Worm (Caenorhabditis elegans) whole organism, L4 larva: ENCODE results near the gene srj-39.

Source experiments
- D1046.2 ChIP-seq: fragments of 200-800 bp; sonication (Bioruptor generic); IDR thresholded peaks from 2 replicates; pipeline ENCODE4 v1.3.6; 2022; ENCODE audit warnings: missing genetic modification characterization, missing compliant biosample characterization
- T20F7.1 ChIP-seq: fragments of 200-800 bp; sonication (Bioruptor generic); optimal IDR thresholded peaks from 2 replicates; lab custom pipeline; 2018; ENCODE audit warnings: mild to moderate bottlenecking, missing genetic modification characterization, missing compliant biosample characterization
- ZK337.2 ChIP-seq: fragments of 200-800 bp; sonication (Bioruptor generic); IDR thresholded peaks from 2 replicates; pipeline ENCODE4 v1.3.6; 2022; ENCODE audit warnings: missing genetic modification reagents, missing genetic modification characterization, missing compliant biosample characterization
- ZK546.5 ChIP-seq, 2 experiments: sonication (generic microtip); optimal IDR thresholded peaks; 2 replicates each; lab custom pipeline; 2017; ENCODE audit warnings: missing biosample characterization in 2 of 2, missing genetic modification characterization in 2 of 2
- ceh-28 ChIP-seq: fragments of 150-350 bp; optimal IDR thresholded peaks from 2 replicates; lab custom pipeline; 2014; ENCODE audit warnings: missing biosample characterization, missing genetic modification reagents, missing genetic modification characterization
- ceh-44 ChIP-seq: fragments of 200-800 bp; sonication (Bioruptor generic); IDR thresholded peaks from 2 replicates; pipeline ENCODE4 v1.3.6; 2022; ENCODE audit warnings: missing genetic modification reagents, missing genetic modification characterization, missing compliant biosample characterization
- ces-1 ChIP-seq: fragments of 150-350 bp; sonication (generic microtip); optimal IDR thresholded peaks from 4 replicates; lab custom pipeline; 2014; ENCODE audit warnings: missing biosample characterization, missing genetic modification reagents, missing genetic modification characterization
- ctbp-1 ChIP-seq: fragments of 200-800 bp; sonication (Bioruptor generic); IDR thresholded peaks from 2 replicates; pipeline ENCODE4 v1.3.6; 2022; ENCODE audit warnings: missing genetic modification reagents, missing genetic modification characterization, missing compliant biosample characterization
- daf-12 ChIP-seq: fragments of 150-350 bp; optimal IDR thresholded peaks from 2 replicates; lab custom pipeline; 2014; ENCODE audit warnings: missing biosample characterization, missing genetic modification reagents, missing genetic modification characterization
- dmd-9 ChIP-seq: fragments of 200-800 bp; sonication (Bioruptor generic); IDR thresholded peaks from 2 replicates; pipeline ENCODE4 v1.3.6; 2022; ENCODE audit warnings: missing genetic modification reagents, missing genetic modification characterization, missing compliant biosample characterization
- duxl-1 ChIP-seq: sonication (generic microtip); optimal IDR thresholded peaks from 2 replicates; lab custom pipeline; 2016; ENCODE audit warnings: mild to moderate bottlenecking, missing genetic modification characterization, moderate library complexity, missing compliant biosample characterization; ENCODE audit not compliant: poor library complexity
- egl-27 ChIP-seq: sonication (generic microtip); optimal IDR thresholded peaks from 3 replicates; lab custom pipeline; 2017; ENCODE audit warnings: missing biosample characterization, missing genetic modification reagents, missing genetic modification characterization
- egl-43 ChIP-seq: fragments of 200-800 bp; sonication (Bioruptor generic); IDR thresholded peaks from 2 replicates; pipeline ENCODE4 v1.3.6; 2022; ENCODE audit warnings: missing genetic modification reagents, missing genetic modification characterization, missing compliant biosample characterization
- fos-1 ChIP-seq: fragments of 150-350 bp; optimal IDR thresholded peaks from 2 replicates; lab custom pipeline; 2014; ENCODE audit warnings: missing biosample characterization, missing genetic modification characterization
- gei-8 ChIP-seq: fragments of 200-800 bp; sonication (Bioruptor generic); optimal IDR thresholded peaks from 2 replicates; lab custom pipeline; 2018; ENCODE audit warnings: mild to moderate bottlenecking, missing genetic modification characterization, missing compliant biosample characterization
- hlh-30 ChIP-seq: sonication (generic microtip); optimal IDR thresholded peaks from 2 replicates; lab custom pipeline; 2017; ENCODE audit warnings: antibody characterized with exemption, mild to moderate bottlenecking, missing genetic modification characterization, missing compliant biosample characterization; ENCODE audit not compliant: insufficient read depth
- hmg-1.1 ChIP-seq: fragments of 200-800 bp; sonication (Bioruptor generic); IDR thresholded peaks from 2 replicates; pipeline ENCODE4 v1.3.6; 2022; ENCODE audit warnings: missing genetic modification reagents, missing genetic modification characterization, missing compliant biosample characterization
- lin-13 ChIP-seq: fragments of 150-350 bp; optimal IDR thresholded peaks from 2 replicates; lab custom pipeline; 2014; ENCODE audit warnings: missing biosample characterization, missing genetic modification reagents, missing genetic modification characterization
- lin-15B ChIP-seq: fragments of 150-350 bp; sonication (generic microtip); optimal IDR thresholded peaks from 3 replicates; lab custom pipeline; 2014; ENCODE audit warnings: missing biosample characterization, missing genetic modification characterization
- madf-9 ChIP-seq: fragments of 200-800 bp; sonication (Bioruptor generic); conservative IDR thresholded peaks from 2 replicates; pipeline ENCODE4 v1.3.6; 2022; ENCODE audit warnings: missing genetic modification reagents, missing genetic modification characterization, missing compliant biosample characterization
- mdl-1 ChIP-seq, 2 experiments: fragments of 150-350 bp in 1 of 2; sonication (generic microtip) in 1 of 2; optimal IDR thresholded peaks; 2 replicates each; lab custom pipeline; 2014 to 2017; ENCODE audit warnings: missing biosample characterization in 2 of 2, missing genetic modification characterization in 2 of 2
- mep-1 ChIP-seq: fragments of 150-350 bp; sonication (generic microtip); optimal IDR thresholded peaks from 3 replicates; lab custom pipeline; 2014; ENCODE audit warnings: missing biosample characterization, missing genetic modification characterization
- mes-2 ChIP-seq: sonication (generic microtip); optimal IDR thresholded peaks from 2 replicates; lab custom pipeline; 2016; ENCODE audit warnings: missing genotype, mild to moderate bottlenecking, missing genetic modification characterization, missing compliant biosample characterization; ENCODE audit not compliant: poor library complexity, severe bottlenecking
- mxl-3 ChIP-seq: fragments of 200-800 bp; sonication (Bioruptor generic); optimal IDR thresholded peaks from 2 replicates; lab custom pipeline; 2018; ENCODE audit warnings: mild to moderate bottlenecking, missing genetic modification characterization, missing compliant biosample characterization
- nhr-28 ChIP-seq: fragments of 150-350 bp; optimal IDR thresholded peaks from 2 replicates; lab custom pipeline; 2014; ENCODE audit warnings: missing biosample characterization, missing genetic modification characterization
- nhr-42 ChIP-seq: fragments of 200-800 bp; sonication (Bioruptor generic); IDR thresholded peaks from 2 replicates; pipeline ENCODE4 v1.3.6; 2022; ENCODE audit warnings: missing genetic modification characterization, missing compliant biosample characterization
- php-3 ChIP-seq: fragments of 200-800 bp; sonication (Bioruptor generic); IDR thresholded peaks from 2 replicates; pipeline ENCODE4 v1.3.6; 2022; ENCODE audit warnings: missing genetic modification reagents, missing genetic modification characterization, missing compliant biosample characterization
- pqm-1 ChIP-seq: sonication (generic microtip); optimal IDR thresholded peaks from 2 replicates; lab custom pipeline; 2017; ENCODE audit warnings: missing biosample characterization, missing genetic modification characterization
- set-16 ChIP-seq: fragments of 200-800 bp; sonication (Bioruptor generic); IDR thresholded peaks from 2 replicates; pipeline ENCODE4 v1.3.6; 2022; ENCODE audit warnings: missing genetic modification reagents, missing genetic modification characterization, missing compliant biosample characterization
- skn-1 ChIP-seq: fragments of 150-350 bp; optimal IDR thresholded peaks from 2 replicates; lab custom pipeline; 2014; ENCODE audit warnings: missing biosample characterization, missing genetic modification characterization
- snpc-1.2 ChIP-seq: fragments of 200-800 bp; sonication (Bioruptor generic); IDR thresholded peaks from 2 replicates; pipeline ENCODE4 v1.3.6; 2022; ENCODE audit warnings: missing genetic modification reagents, missing genetic modification characterization, missing compliant biosample characterization
- spr-1 ChIP-seq: sonication (generic microtip); optimal IDR thresholded peaks from 2 replicates; lab custom pipeline; 2016; ENCODE audit warnings: mild to moderate bottlenecking, missing genetic modification characterization, missing compliant biosample characterization
- tag-97 ChIP-seq: fragments of 200-800 bp; sonication (Bioruptor generic); IDR thresholded peaks from 2 replicates; pipeline ENCODE4 v1.3.6; 2022; ENCODE audit warnings: missing genetic modification characterization, missing compliant biosample characterization
- tra-1 ChIP-seq: fragments of 200-800 bp; sonication (Bioruptor generic); IDR thresholded peaks from 2 replicates; pipeline ENCODE4 v1.3.6; 2022; ENCODE audit warnings: missing genetic modification reagents, missing genetic modification characterization, missing compliant biosample characterization
- unc-39 ChIP-seq: sonication (generic microtip); optimal IDR thresholded peaks from 2 replicates; lab custom pipeline; 2017; ENCODE audit warnings: missing biosample characterization, missing genetic modification characterization
- unc-62 ChIP-seq, 3 experiments: fragments of 150-350 bp in 1 of 3; sonication (generic microtip); optimal IDR thresholded peaks in 2 of 3; peaks in 1 of 3; 1 replicate in 1 of 3; 2 replicates in 2 of 3; lab custom pipeline; 2014 to 2017; ENCODE audit warnings: missing biosample characterization in 3 of 3, missing genetic modification characterization in 3 of 3, missing genetic modification reagents in 3 of 3, missing genotype in 1 of 3
- vab-7 ChIP-seq: fragments of 200-800 bp; sonication (Bioruptor generic); IDR thresholded peaks from 2 replicates; pipeline ENCODE4 v1.3.6; 2022; ENCODE audit warnings: missing genetic modification reagents, missing genetic modification characterization, missing compliant biosample characterization
- zag-1 ChIP-seq: fragments of 150-350 bp; optimal IDR thresholded peaks from 2 replicates; lab custom pipeline; 2014; ENCODE audit warnings: missing biosample characterization, missing genetic modification characterization
- zfp-2 ChIP-seq: sonication (generic microtip); optimal IDR thresholded peaks from 2 replicates; lab custom pipeline; 2016; ENCODE audit warnings: mild to moderate bottlenecking, missing genetic modification characterization, missing compliant biosample characterization
- zfp-3 ChIP-seq: fragments of 200-800 bp; sonication (Bioruptor generic); conservative IDR thresholded peaks from 2 replicates; pipeline ENCODE4 v1.3.6; 2022; ENCODE audit warnings: missing genetic modification reagents, missing genetic modification characterization, missing compliant biosample characterization
- ztf-7 ChIP-seq: fragments of 150-350 bp; optimal IDR thresholded peaks from 2 replicates; lab custom pipeline; 2014; ENCODE audit warnings: missing biosample characterization, missing genetic modification characterization

srj-39 gene

DNA sequence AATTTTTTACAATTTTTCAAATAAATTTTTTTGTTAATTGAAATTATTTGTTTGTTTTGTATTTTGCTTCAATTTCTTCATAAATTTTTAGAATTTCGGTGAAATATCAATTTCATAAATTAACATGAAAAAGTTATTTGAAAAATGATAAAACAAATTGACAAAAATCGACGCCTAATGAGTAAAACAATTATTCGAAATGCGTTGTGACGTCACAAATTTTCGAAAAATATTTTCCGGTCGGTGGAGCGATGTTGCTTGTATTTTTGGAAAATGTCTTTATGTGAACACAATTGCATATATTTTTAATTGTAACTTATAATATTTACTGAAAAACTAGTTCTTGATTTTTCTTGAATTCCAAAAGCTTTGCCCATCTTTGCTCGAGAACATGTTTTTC lies 23.9 kb upstream of the srj-39 start:
- TF ChIP-seq unc-62 (GFP tag; optimal IDR thresholded peaks at IDR 0.05 in 1 of 2; lab: Kevin White, UChicago) (peak in 1 of 2 experiments; percentile 93), unc-62 (tag; optimal IDR thresholded peaks at IDR 0.05; lab: Kevin White, UChicago) (no peak), ZK546.5 (tag; optimal IDR thresholded peaks at IDR 0.05; lab: Kevin White, UChicago) (no peak), tag-97 (GFP tag; lab: Robert Waterston, UW) (no peak)

ce11 chrV:4081283-4081682 lies 23.1 kb upstream of the srj-39 start, which contains the start of gene srh-211:
Gene srh-211 (minus strand): TSS chrV:4081383.
- TF ChIP-seq zfp-3 (GFP tag; lab: Robert Waterston, UW), result no peak
- no peak for TF ChIP-seq ceh-44
- no peak for TF ChIP-seq gei-8 (GFP tag; lab: Kevin White, UChicago)
- TF ChIP-seq mes-2 (tag; lab: Kevin White, UChicago), result no peak
- TF ChIP-seq spr-1, result no peak
- TF ChIP-seq ctbp-1 (GFP tag; lab: Robert Waterston, UW), result no peak
- TF ChIP-seq nhr-28 (tag; lab: Kevin White, UChicago), result no peak
- TF ChIP-seq snpc-1.2, result no peak
- no peak for TF ChIP-seq mep-1
- no peak for TF ChIP-seq ces-1 (GFP tag; lab: Kevin White, UChicago)
- TF ChIP-seq lin-15B (tag; lab: Kevin White, UChicago), result no peak
- TF ChIP-seq ceh-28 (tag; lab: Kevin White, UChicago), result no peak
- TF ChIP-seq, all 104 proteins: peak for 0

DNA sequence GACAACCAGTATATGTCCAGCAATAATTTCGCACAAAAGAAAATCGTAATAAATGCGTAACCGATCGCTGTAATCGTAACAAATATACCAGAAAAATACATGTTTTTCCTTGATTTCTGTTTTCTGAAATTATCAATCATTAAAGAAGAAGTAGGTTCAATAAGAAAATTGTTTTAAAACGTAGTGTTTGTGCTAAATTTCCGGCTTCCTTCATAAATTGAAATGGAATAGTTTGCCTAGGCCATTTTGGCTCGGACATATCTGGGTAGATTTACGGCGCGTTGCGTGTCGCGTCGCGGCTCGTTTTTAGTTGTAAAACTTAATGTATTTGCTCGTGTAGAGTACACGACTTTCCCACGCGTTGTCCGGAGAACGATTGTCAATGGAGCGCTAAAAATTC lies 21.4 kb upstream of the srj-39 start, which contains the start of gene F38H12.5:
F38H12.5 (minus strand) TSS at position 101 of the 400 bp plus-strand sequence.
- TF ChIP-seq zfp-2 (no peak), unc-39 (tag; lab: Kevin White, UChicago) (no peak), unc-62 (GFP tag; optimal IDR thresholded peaks at IDR 0.05 in 1 of 2; lab: Kevin White, UChicago) (peak in 1 of 2 experiments; percentile 8), unc-62 (tag; optimal IDR thresholded peaks at IDR 0.05; lab: Kevin White, UChicago) (no peak), D1046.2 (GFP tag; lab: Robert Waterston, UW) (no peak), duxl-1 (tag; lab: Kevin White, UChicago) (no peak), ZK546.5 (tag; optimal IDR thresholded peaks at IDR 0.05; lab: Kevin White, UChicago) (no peak), hlh-30 (no peak)
- TF ChIP-seq, all 104 proteins: peak for 1

ce11 chrV:4094740-4095139 lies 9.7 kb upstream of the srj-39 start, which contains the start of gene nhr-181:
Gene nhr-181 (plus strand): TSS chrV:4095040.
- TF ChIP-seq nhr-42 (GFP tag; lab: Robert Waterston, UW), result no peak
- peak in 1 of 2 experiments; percentile 27 for TF ChIP-seq unc-62 (GFP tag; optimal IDR thresholded peaks at IDR 0.05 in 1 of 2; lab: Kevin White, UChicago)
- no peak for TF ChIP-seq unc-62 (tag; optimal IDR thresholded peaks at IDR 0.05; lab: Kevin White, UChicago)

- TF ChIP-seq hmg-1.1 (GFP tag; lab: Robert Waterston, UW) (no peak), skn-1 (tag; lab: Kevin White, UChicago) (no peak), ZK337.2 (no peak), ztf-7 (tag; lab: Kevin White, UChicago) (no peak), ceh-44 (no peak), set-16 (GFP tag; lab: Robert Waterston, UW) (no peak), vab-7 (GFP tag; lab: Robert Waterston, UW) (no peak), pqm-1 (no peak), fos-1 (no peak)
- TF ChIP-seq, all 104 proteins: peak for 0
Observed at ce11 chrV:4101567-4101966, 2.8 kb upstream of the srj-39 start, which contains the start of gene srj-40. Gene srj-40 (plus strand): TSS chrV:4101867.

DNA sequence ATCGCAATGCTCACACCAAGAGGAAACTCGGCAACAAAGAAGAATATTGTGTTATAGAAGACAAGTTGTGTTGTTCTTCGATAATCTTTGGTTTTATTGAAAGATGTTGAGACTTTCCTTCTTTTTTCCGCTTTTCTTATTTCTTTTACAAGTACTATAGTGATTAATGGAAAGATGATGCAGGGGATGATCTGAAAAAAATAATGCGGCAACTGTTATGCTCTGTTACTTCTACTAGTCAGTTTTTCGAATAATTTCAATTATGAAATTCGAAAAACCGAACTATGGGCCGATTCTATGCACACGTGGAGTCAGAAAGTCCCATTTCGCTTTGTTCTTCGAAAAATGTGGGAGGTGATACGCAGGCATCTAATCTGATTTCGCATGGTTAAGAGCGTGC lies 2.3 kb downstream of the srj-39 start:
- no peak for TF ChIP-seq php-3 (GFP tag; lab: Robert Waterston, UW)
- TF ChIP-seq zfp-2, result no peak
- TF ChIP-seq egl-43 (GFP tag; lab: Robert Waterston, UW), result no peak
- TF ChIP-seq unc-39 (tag; lab: Kevin White, UChicago), result no peak
- TF ChIP-seq gei-8 (GFP tag; lab: Kevin White, UChicago), result no peak
- TF ChIP-seq mxl-3 (GFP tag; lab: Kevin White, UChicago), result no peak
- no peak for TF ChIP-seq egl-27 (tag; lab: Kevin White, UChicago)
- TF ChIP-seq madf-9 (GFP tag; lab: Robert Waterston, UW), result no peak
- TF ChIP-seq T20F7.1, result no peak
- TF ChIP-seq unc-62 (GFP tag; optimal IDR thresholded peaks at IDR 0.05 in 1 of 2; lab: Kevin White, UChicago), result no peak
- TF ChIP-seq unc-62 (tag; optimal IDR thresholded peaks at IDR 0.05; lab: Kevin White, UChicago), result no peak
- TF ChIP-seq daf-12 (tag; lab: Kevin White, UChicago), result no peak
- no peak for TF ChIP-seq zag-1 (tag; lab: Kevin White, UChicago)
- TF ChIP-seq mdl-1 (tag; optimal IDR thresholded peaks at IDR 0.05; lab: Kevin White, UChicago), result no peak
- no peak for TF ChIP-seq tra-1 (GFP tag; lab: Robert Waterston, UW)
- TF ChIP-seq dmd-9, result no peak
- no peak for TF ChIP-seq lin-13 (GFP tag; lab: Kevin White, UChicago)
